4 fruit fly cellular contexts compared by ENCODE assay signal in the genomic region with DNA sequence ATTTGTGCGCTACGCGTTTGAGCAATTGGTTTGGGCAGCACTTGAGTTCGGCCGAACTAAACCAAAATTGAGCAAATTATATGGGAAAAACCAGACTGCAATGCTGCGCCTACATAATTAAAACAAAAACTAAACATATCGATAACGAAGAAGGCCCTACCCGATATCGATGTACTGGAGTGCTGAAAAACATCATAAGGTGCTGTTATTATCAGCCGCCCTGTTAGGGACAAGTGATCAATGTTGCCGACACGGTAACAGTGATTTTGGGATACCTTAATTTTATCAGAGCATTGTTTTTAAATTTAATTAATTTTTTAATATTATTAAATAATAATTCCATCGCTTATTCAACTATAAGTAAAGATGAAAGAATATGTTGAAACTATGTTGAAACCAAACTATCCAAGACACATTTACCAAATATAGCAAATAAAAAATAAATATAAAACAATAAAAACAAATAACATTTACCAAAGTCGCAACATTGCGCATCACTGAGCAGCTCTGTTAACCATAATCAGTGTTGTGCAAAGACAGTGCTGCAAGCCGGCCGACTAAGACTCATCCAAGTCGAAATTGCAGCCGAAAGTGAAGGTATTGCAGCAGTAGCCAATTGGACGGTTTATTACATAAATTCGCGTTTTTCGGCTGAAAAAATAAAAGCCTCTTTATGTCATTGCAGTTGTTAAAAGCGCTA.
TF ChIP-seq lines count a peak whose summit lies in the region.

A gene (minus strand): TSS at position 131 of the 700 bp plus-strand sequence.
A gene (minus strand): TSS at position 136 of the 700 bp plus-strand sequence.
A gene (plus strand): TSS at position 554 of the 700 bp plus-strand sequence.

TF ChIP-seq in whole organism, adult, 20 proteins besides CTCF, POLR2A, EP300 and RAD21 (continued from another document):
- TF ChIP-seq ovo (GFP tag; optimal IDR thresholded peaks at IDR 0.05; lab: Kevin White, UChicago), result peak; percentile 37
- peak; percentile 60 for TF ChIP-seq CG14711 (tag; optimal IDR thresholded peaks at IDR 0.05; lab: Kevin White, UChicago)
- TF ChIP-seq CG1620 (GFP tag; optimal IDR thresholded peaks at IDR 0.05; lab: Kevin White, UChicago), result no peak
- no peak for TF ChIP-seq Clk (GFP tag; optimal IDR thresholded peaks at IDR 0.05; lab: Kevin White, UChicago)

TF ChIP-seq in whole organism, embryonic, 481 proteins besides CTCF, POLR2A, EP300 and RAD21 (continued from another document and continues in another):
- TF ChIP-seq MBD-R2 (GFP tag; IDR thresholded peaks at IDR 0.05; lab: Robert Waterston, UW), result peak; percentile 47; the same call in 1 of the 2 replicates
- peak; percentile 55 for TF ChIP-seq CG17829 (tag; optimal IDR thresholded peaks at IDR 0.05; lab: Kevin White, UChicago)
- TF ChIP-seq gsb-n (tag; optimal IDR thresholded peaks at IDR 0.05; lab: Kevin White, UChicago), result peak; percentile 38
- peak; percentile 10 for TF ChIP-seq CG15011 (GFP tag; optimal IDR thresholded peaks at IDR 0.05; lab: Kevin White, UChicago)
- TF ChIP-seq CG7556 (GFP tag; optimal IDR thresholded peaks at IDR 0.05; lab: Kevin White, UChicago), result peak; percentile 51
- peak; percentile 98 for TF ChIP-seq CG3995 (GFP tag; optimal IDR thresholded peaks at IDR 0.05; lab: Kevin White, UChicago)
- peak; percentile 13 for TF ChIP-seq sqz (GFP tag; optimal IDR thresholded peaks at IDR 0.05; lab: Kevin White, UChicago)
- TF ChIP-seq CG9727 (GFP tag; optimal IDR thresholded peaks at IDR 0.05; lab: Kevin White, UChicago), result peak; percentile 17
- peak; percentile 50 for TF ChIP-seq CG13287 (GFP tag; IDR thresholded peaks at IDR 0.05; lab: Robert Waterston, UW; ENCODE audit: partially characterized antibody)
- peak; percentile 22 for TF ChIP-seq CG10979 (tag; optimal IDR thresholded peaks at IDR 0.05; lab: Kevin White, UChicago)
- TF ChIP-seq zfh2 (GFP tag; optimal IDR thresholded peaks at IDR 0.05; lab: Kevin White, UChicago), result peak; percentile 14
- no peak for TF ChIP-seq kni (GFP tag; optimal IDR thresholded peaks at IDR 0.05; lab: Kevin White, UChicago)
- TF ChIP-seq pros (GFP tag; optimal IDR thresholded peaks at IDR 0.05; lab: Kevin White, UChicago), result peak; percentile 96
- TF ChIP-seq crol (GFP tag; IDR thresholded peaks at IDR 0.05; lab: Robert Waterston, UW), result peak; percentile 28; the same call in 1 of the 2 replicates
- TF ChIP-seq so (GFP tag; IDR thresholded peaks at IDR 0.05; lab: Robert Waterston, UW), result no peak
- TF ChIP-seq ato (GFP tag; IDR thresholded peaks at IDR 0.05; lab: Robert Waterston, UW; ENCODE audit: partially characterized antibody), result 0 out of 2 replicates have a peak, but pooled peaks have one; percentile 20
- TF ChIP-seq klu (GFP tag; IDR thresholded peaks at IDR 0.05; lab: Robert Waterston, UW), result no peak
- TF ChIP-seq CkIIα-i1 (GFP tag; IDR thresholded peaks at IDR 0.05; lab: Robert Waterston, UW), result no peak
- no peak for TF ChIP-seq Tbp (GFP tag; optimal IDR thresholded peaks at IDR 0.05; lab: Kevin White, UChicago)
- no peak for TF ChIP-seq cwo (GFP tag; optimal IDR thresholded peaks at IDR 0.05; lab: Kevin White, UChicago)
- TF ChIP-seq CG30020 (tag; optimal IDR thresholded peaks at IDR 0.05; lab: Kevin White, UChicago), result peak; percentile 50
- peak; percentile 41; the same call in 1 of the 3 replicates for TF ChIP-seq CG34422 (GFP tag; IDR thresholded peaks at IDR 0.05; lab: Robert Waterston, UW)
- TF ChIP-seq HmgZ (tag; optimal IDR thresholded peaks at IDR 0.05; lab: Kevin White, UChicago), result peak; percentile 7
- TF ChIP-seq BtbVII (GFP tag; optimal IDR thresholded peaks at IDR 0.05; lab: Kevin White, UChicago), result no peak
- no peak for TF ChIP-seq lmd (GFP tag; IDR thresholded peaks at IDR 0.05; lab: Robert Waterston, UW)
- TF ChIP-seq fd64A (GFP tag; optimal IDR thresholded peaks at IDR 0.05; lab: Kevin White, UChicago), result no peak
- peak; percentile 7 for TF ChIP-seq CG10431 (GFP tag; optimal IDR thresholded peaks at IDR 0.05; lab: Kevin White, UChicago)
- TF ChIP-seq D (optimal IDR thresholded peaks at IDR 0.05; lab: Kevin White, UChicago), result no peak
- TF ChIP-seq D (GFP tag; optimal IDR thresholded peaks at IDR 0.05; lab: Kevin White, UChicago), result peak; percentile 27
- peak; percentile 29 for TF ChIP-seq CG10209 (GFP tag; optimal IDR thresholded peaks at IDR 0.05; lab: Kevin White, UChicago)
- peak; percentile 68 for TF ChIP-seq CG14710 (tag; optimal IDR thresholded peaks at IDR 0.05; lab: Kevin White, UChicago)
- no peak for TF ChIP-seq C15 (GFP tag; IDR thresholded peaks at IDR 0.05; lab: Robert Waterston, UW)
- no peak for TF ChIP-seq sr (GFP tag; IDR thresholded peaks at IDR 0.05; lab: Robert Waterston, UW)
- peak; percentile 27 for TF ChIP-seq CG17385 (GFP tag; optimal IDR thresholded peaks at IDR 0.05; lab: Kevin White, UChicago)
- peak; percentile 2 for TF ChIP-seq lbe (GFP tag; optimal IDR thresholded peaks at IDR 0.05; lab: Kevin White, UChicago)
- no peak for TF ChIP-seq CG12769 (tag; optimal IDR thresholded peaks at IDR 0.05; lab: Kevin White, UChicago)
- TF ChIP-seq Hsf (GFP tag; optimal IDR thresholded peaks at IDR 0.05; lab: Kevin White, UChicago), result peak; percentile 5
- peak; percentile 58 for TF ChIP-seq CG33557 (GFP tag; optimal IDR thresholded peaks at IDR 0.05; lab: Kevin White, UChicago)
- no peak for TF ChIP-seq ATbp (GFP tag; optimal IDR thresholded peaks at IDR 0.05; lab: Kevin White, UChicago)

TF ChIP-seq in whole organism, prepupa, 60 proteins besides CTCF, POLR2A, EP300 and RAD21 (continued from another document):
- TF ChIP-seq Lpt (GFP tag; optimal IDR thresholded peaks at IDR 0.05; lab: Kevin White, UChicago) (no peak), CG3919 (GFP tag; optimal IDR thresholded peaks at IDR 0.05; lab: Kevin White, UChicago) (peak; percentile 18), ss (GFP tag; optimal IDR thresholded peaks at IDR 0.05; lab: Kevin White, UChicago) (peak in 1 of 2 experiments; percentile 33), CG9139 (GFP tag; optimal IDR thresholded peaks at IDR 0.05; lab: Kevin White, UChicago) (no peak), CG10631 (GFP tag; optimal IDR thresholded peaks at IDR 0.05; lab: Kevin White, UChicago) (peak; percentile 55), dac (GFP tag; optimal IDR thresholded peaks at IDR 0.05; lab: Kevin White, UChicago) (no peak), CG31627 (GFP tag; optimal IDR thresholded peaks at IDR 0.05; lab: Kevin White, UChicago) (no peak), CG11762 (GFP tag; optimal IDR thresholded peaks at IDR 0.05; lab: Kevin White, UChicago; ENCODE audit: insufficient read depth) (no peak), acj6 (GFP tag; optimal IDR thresholded peaks at IDR 0.05; lab: Kevin White, UChicago) (peak; percentile 36), Eip93F (GFP tag; optimal IDR thresholded peaks at IDR 0.05; lab: Kevin White, UChicago) (peak; percentile 19), OdsH (GFP tag; optimal IDR thresholded peaks at IDR 0.05; lab: Kevin White, UChicago) (peak; percentile 41), Hr39 (GFP tag; optimal IDR thresholded peaks at IDR 0.05; lab: Kevin White, UChicago) (no peak), CG3032 (tag; optimal IDR thresholded peaks at IDR 0.05; lab: Kevin White, UChicago) (peak; percentile 33), CG1621 (tag; optimal IDR thresholded peaks at IDR 0.05; lab: Kevin White, UChicago) (no peak), pdm3 (GFP tag; optimal IDR thresholded peaks at IDR 0.05; lab: Kevin White, UChicago) (peak; percentile 29), CG8119 (GFP tag; IDR thresholded peaks at IDR 0.05; lab: Robert Waterston, UW) (no peak), svp (GFP tag; lab: Kevin White, UChicago) (peak; percentile 60), CG6808 (GFP tag; optimal IDR thresholded peaks at IDR 0.05; lab: Kevin White, UChicago) (no peak), CG6792 (GFP tag; optimal IDR thresholded peaks at IDR 0.05; lab: Kevin White, UChicago) (peak; percentile 17), achi (GFP tag; optimal IDR thresholded peaks at IDR 0.05; lab: Kevin White, UChicago) (peak; percentile 33), CG7368 (GFP tag; optimal IDR thresholded peaks at IDR 0.05; lab: Kevin White, UChicago) (no peak), esn (GFP tag; optimal IDR thresholded peaks at IDR 0.05; lab: Kevin White, UChicago) (peak; percentile 20), topi (GFP tag; optimal IDR thresholded peaks at IDR 0.05; lab: Kevin White, UChicago) (no peak), CG16779 (tag; optimal IDR thresholded peaks at IDR 0.05; lab: Kevin White, UChicago) (peak; percentile 0), CG10669 (GFP tag; optimal IDR thresholded peaks at IDR 0.05; lab: Kevin White, UChicago) (no peak), cyc (GFP tag; optimal IDR thresholded peaks at IDR 0.05; lab: Kevin White, UChicago) (no peak), CG32006 (GFP tag; optimal IDR thresholded peaks at IDR 0.05; lab: Kevin White, UChicago) (peak; percentile 45), CG6276 (GFP tag; optimal IDR thresholded peaks at IDR 0.05; lab: Kevin White, UChicago) (no peak), fd59A (GFP tag; optimal IDR thresholded peaks at IDR 0.05; lab: Kevin White, UChicago) (peak; percentile 17), Met (GFP tag; optimal IDR thresholded peaks at IDR 0.05; lab: Kevin White, UChicago) (peak; percentile 18), Ets21C (GFP tag; optimal IDR thresholded peaks at IDR 0.05; lab: Kevin White, UChicago) (no peak), Eip75B (GFP tag; optimal IDR thresholded peaks at IDR 0.05; lab: Kevin White, UChicago) (peak; percentile 12), vri (GFP tag; optimal IDR thresholded peaks at IDR 0.05; lab: Kevin White, UChicago) (peak; percentile 24), Gug (GFP tag; IDR thresholded peaks at IDR 0.05; lab: Robert Waterston, UW) (no peak), net (GFP tag; optimal IDR thresholded peaks at IDR 0.05; lab: Kevin White, UChicago) (peak; percentile 11), lz (GFP tag; optimal IDR thresholded peaks at IDR 0.05; lab: Kevin White, UChicago) (peak; percentile 0), CG8632 (GFP tag; optimal IDR thresholded peaks at IDR 0.05; lab: Kevin White, UChicago) (peak; percentile 28), Blimp-1 (GFP tag; optimal IDR thresholded peaks at IDR 0.05; lab: Kevin White, UChicago) (peak; percentile 33), spab (GFP tag; optimal IDR thresholded peaks at IDR 0.05; lab: Kevin White, UChicago) (no peak), Hr4 (GFP tag; optimal IDR thresholded peaks at IDR 0.05; lab: Kevin White, UChicago) (no peak), fkh (GFP tag; optimal IDR thresholded peaks at IDR 0.05; lab: Kevin White, UChicago) (no peak), eg (GFP tag; IDR thresholded peaks at IDR 0.05; lab: Robert Waterston, UW) (no peak), Sox14 (GFP tag; optimal IDR thresholded peaks at IDR 0.05; lab: Kevin White, UChicago) (no peak)

TF ChIP-seq in whole organism, wandering third instar larva, 38 proteins besides CTCF, POLR2A, EP300 and RAD21 (continued from another document):
- peak; percentile 45 for TF ChIP-seq fru (GFP tag; optimal IDR thresholded peaks at IDR 0.05; lab: Kevin White, UChicago)
- TF ChIP-seq Vsx2 (GFP tag; optimal IDR thresholded peaks at IDR 0.05; lab: Kevin White, UChicago; ENCODE audit: partially characterized antibody), result no peak
- no peak for TF ChIP-seq Jra (GFP tag; optimal IDR thresholded peaks at IDR 0.05; lab: Kevin White, UChicago)
- peak; percentile 74 for TF ChIP-seq woc (GFP tag; optimal IDR thresholded peaks at IDR 0.05; lab: Kevin White, UChicago)
- TF ChIP-seq Sp1 (GFP tag; optimal IDR thresholded peaks at IDR 0.05; lab: Kevin White, UChicago), result peak; percentile 35
- peak; percentile 50 for TF ChIP-seq psq (GFP tag; optimal IDR thresholded peaks at IDR 0.05; lab: Kevin White, UChicago)
- TF ChIP-seq CrebA (GFP tag; optimal IDR thresholded peaks at IDR 0.05; lab: Kevin White, UChicago; ENCODE audit: borderline replicate concordance), result no peak
- peak; percentile 33 for TF ChIP-seq dsf (GFP tag; optimal IDR thresholded peaks at IDR 0.05; lab: Kevin White, UChicago; ENCODE audit: borderline replicate concordance)
- no peak for TF ChIP-seq usp (GFP tag; optimal IDR thresholded peaks at IDR 0.05; lab: Kevin White, UChicago)
